Worm (Caenorhabditis elegans): ENCODE data around the gene Y54F10AM.11.

Gene Y54F10AM.11

ce11 chrIII:2532716-2533115 is 31.1 kb downstream of the Y54F10AM.11 start (continued):
- TF ChIP-seq eor-1 (tag; optimal IDR thresholded peaks at IDR 0.05) (no peak), sea-2 (GFP tag; optimal IDR thresholded peaks at IDR 0.05) (peak; percentile 6), mml-1 (tag; optimal IDR thresholded peaks at IDR 0.05) (no peak), nhr-11 (tag; optimal IDR thresholded peaks at IDR 0.05) (peak; percentile 8), nhr-43 (tag; optimal IDR thresholded peaks at IDR 0.05; ENCODE audit: poor library complexity, severe bottlenecking) (no peak), pha-4 (tag; optimal IDR thresholded peaks at IDR 0.05) (no peak), nhr-25 (tag; optimal IDR thresholded peaks at IDR 0.05) (no peak), zag-1 (tag; optimal IDR thresholded peaks at IDR 0.05) (no peak), ceh-16 (tag; optimal IDR thresholded peaks at IDR 0.05) (no peak), nhr-77 (tag; optimal IDR thresholded peaks at IDR 0.05) (no peak), R02D3.7 (tag; optimal IDR thresholded peaks at IDR 0.05) (no peak), fkh-2 (tag; optimal IDR thresholded peaks at IDR 0.05) (no peak)

DNA sequence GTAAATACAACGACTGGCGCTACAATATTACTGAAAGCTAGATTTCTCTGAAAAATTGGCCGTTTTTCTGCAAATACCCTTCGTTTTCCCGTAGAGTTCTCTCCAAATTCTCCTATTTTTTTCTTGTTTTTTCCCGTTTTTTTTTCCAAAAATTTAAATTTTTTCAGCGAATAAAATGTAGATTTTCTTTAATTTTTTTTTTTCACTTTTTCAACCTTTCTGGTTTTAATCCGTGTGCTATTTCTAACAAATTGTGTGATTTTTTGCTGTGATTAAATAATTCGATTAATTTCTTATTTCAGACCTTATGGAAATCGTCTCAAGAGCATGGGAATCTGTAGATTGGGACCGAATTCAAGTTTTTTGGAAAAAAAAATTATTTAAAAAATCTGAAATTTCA is 33.5 kb downstream of the Y54F10AM.11 start, which contains the start of gene cone-1:
cone-1 (plus strand) TSS at position 301 of the 400 bp plus-strand sequence.
- TF ChIP-seq ama-1 (optimal IDR thresholded peaks at IDR 0.05) (no peak), zag-1 (tag; optimal IDR thresholded peaks at IDR 0.05) (no peak), lin-39 (tag; optimal IDR thresholded peaks at IDR 0.05) (no peak), elt-3 (tag; optimal IDR thresholded peaks at IDR 0.05) (no peak), ceh-28 (tag; optimal IDR thresholded peaks at IDR 0.05) (no peak), ZK546.5 (tag; optimal IDR thresholded peaks at IDR 0.05) (no peak), hmg-11 (tag; optimal IDR thresholded peaks at IDR 0.05) (no peak), R02D3.7 (tag; optimal IDR thresholded peaks at IDR 0.05) (no peak), elt-1 (tag; optimal IDR thresholded peaks at IDR 0.05) (no peak), ceh-82 (tag; optimal IDR thresholded peaks at IDR 0.05) (no peak), nhr-28 (tag; optimal IDR thresholded peaks at IDR 0.05) (no peak), nhr-12 (tag; optimal IDR thresholded peaks at IDR 0.05) (no peak), ztf-4 (tag; optimal IDR thresholded peaks at IDR 0.05) (no peak), daf-12 (tag; optimal IDR thresholded peaks at IDR 0.05) (no peak), lin-15B (tag; optimal IDR thresholded peaks at IDR 0.05) (no peak), ztf-11 (tag; optimal IDR thresholded peaks at IDR 0.05) (no peak), nhr-23 (tag; optimal IDR thresholded peaks at IDR 0.05) (no peak), eor-1 (tag; optimal IDR thresholded peaks at IDR 0.05) (no peak)

- TF ChIP-seq snpc-4 (tag; optimal IDR thresholded peaks at IDR 0.05) (peak; percentile 82), elt-1 (tag; optimal IDR thresholded peaks at IDR 0.05) (peak; percentile 78), ceh-9 (tag; optimal IDR thresholded peaks at IDR 0.05) (no peak), elt-3 (tag; optimal IDR thresholded peaks at IDR 0.05) (no peak), fkh-10 (GFP tag; optimal IDR thresholded peaks at IDR 0.05) (peak; percentile 88), mdl-1 (tag; optimal IDR thresholded peaks at IDR 0.05) (no peak), nhr-77 (tag; optimal IDR thresholded peaks at IDR 0.05) (peak; percentile 22), lin-39 (tag; optimal IDR thresholded peaks at IDR 0.05) (peak; percentile 91), nfya-1 (tag; optimal IDR thresholded peaks at IDR 0.05; ENCODE audit: insufficient read depth) (peak; percentile 96), nhr-25 (tag; optimal IDR thresholded peaks at IDR 0.05) (peak; percentile 53), daf-12 (tag; optimal IDR thresholded peaks at IDR 0.05) (no peak), ceh-16 (tag; optimal IDR thresholded peaks at IDR 0.05) (no peak), R02D3.7 (tag; optimal IDR thresholded peaks at IDR 0.05) (peak; percentile 100), sea-2 (GFP tag; optimal IDR thresholded peaks at IDR 0.05) (no peak), nhr-28 (tag; optimal IDR thresholded peaks at IDR 0.05) (no peak), tbx-2 (tag; optimal IDR thresholded peaks at IDR 0.05) (peak; percentile 73), ama-1 (optimal IDR thresholded peaks at IDR 0.05) (peak; percentile 60), eor-1 (tag; optimal IDR thresholded peaks at IDR 0.05) (no peak), egl-5 (tag; optimal IDR thresholded peaks at IDR 0.05) (peak; percentile 84), nhr-76 (tag; optimal IDR thresholded peaks at IDR 0.05) (no peak), zag-1 (tag; optimal IDR thresholded peaks at IDR 0.05) (peak; percentile 72), unc-39 (tag; optimal IDR thresholded peaks at IDR 0.05) (no peak), pha-4 (tag; optimal IDR thresholded peaks at IDR 0.05) (peak; percentile 99), mml-1 (tag; optimal IDR thresholded peaks at IDR 0.05) (no peak), egl-27 (tag; optimal IDR thresholded peaks at IDR 0.05) (peak; percentile 42), nhr-23 (tag; optimal IDR thresholded peaks at IDR 0.05) (peak; percentile 96), ztf-11 (tag; optimal IDR thresholded peaks at IDR 0.05) (no peak), nhr-67 (tag; optimal IDR thresholded peaks at IDR 0.05) (no peak), fos-1 (tag; optimal IDR thresholded peaks at IDR 0.05) (no peak), hmg-11 (tag; optimal IDR thresholded peaks at IDR 0.05) (peak; percentile 69), elt-2 (tag; optimal IDR thresholded peaks at IDR 0.05) (peak; percentile 70), nhr-237 (tag; optimal IDR thresholded peaks at IDR 0.05) (no peak), ZK546.5 (tag; optimal IDR thresholded peaks at IDR 0.05) (peak; percentile 41), nhr-43 (tag; optimal IDR thresholded peaks at IDR 0.05; ENCODE audit: poor library complexity, severe bottlenecking) (no peak), ceh-82 (tag; optimal IDR thresholded peaks at IDR 0.05) (peak; percentile 78), nhr-12 (tag; optimal IDR thresholded peaks at IDR 0.05) (no peak), jun-1 (tag; optimal IDR thresholded peaks at IDR 0.05) (peak; percentile 58), unc-62 (GFP tag; optimal IDR thresholded peaks at IDR 0.05) (no peak), fkh-2 (tag; optimal IDR thresholded peaks at IDR 0.05) (peak; percentile 13), ztf-4 (tag; optimal IDR thresholded peaks at IDR 0.05) (peak; percentile 29), skn-1 (tag; optimal IDR thresholded peaks at IDR 0.05) (peak; percentile 87), lsy-12 (tag; optimal IDR thresholded peaks at IDR 0.05) (peak; percentile 76), aly-2 (tag; optimal IDR thresholded peaks at IDR 0.05) (peak; percentile 15), lin-15B (tag; optimal IDR thresholded peaks at IDR 0.05) (peak; percentile 97)
These were observed 35.1 kb downstream of the Y54F10AM.11 start, which contains the start of the genes Y54F10AM.15, rbc-2 and ndua-8 for ce11 chrIII:2528621-2529113. Y54F10AM.15 (minus strand) TSS chrIII:2528679. rbc-2 (minus strand) TSS chrIII:2528689. ndua-8 (plus strand) TSS chrIII:2529063.
